Worm (Caenorhabditis elegans) whole organism, L3 larva: Measurements from ENCODE around the gene nhr-228.

Experiments used
- R02D3.7 ChIP-seq: fragments of 150-350 bp; optimal IDR thresholded peaks from 2 replicates; lab custom pipeline; 2014; ENCODE audit warnings: missing biosample characterization, missing genetic modification characterization
- aly-2 ChIP-seq: fragments of 150-350 bp; optimal IDR thresholded peaks from 2 replicates; lab custom pipeline; 2014; ENCODE audit warnings: missing biosample characterization, missing genetic modification characterization
- ceh-28 ChIP-seq: fragments of 150-350 bp; optimal IDR thresholded peaks from 2 replicates; lab custom pipeline; 2014; ENCODE audit warnings: missing biosample characterization, missing genetic modification reagents, missing genetic modification characterization
- ceh-82 ChIP-seq: fragments of 150-350 bp; optimal IDR thresholded peaks from 2 replicates; lab custom pipeline; 2014; ENCODE audit warnings: missing biosample characterization, missing genetic modification characterization
- ceh-9 ChIP-seq: sonication (generic microtip); optimal IDR thresholded peaks from 2 replicates; lab custom pipeline; 2018; ENCODE audit warnings: missing biosample characterization, missing genetic modification characterization
- egl-27 ChIP-seq: sonication (generic microtip); optimal IDR thresholded peaks from 4 replicates; lab custom pipeline; 2017; ENCODE audit warnings: missing biosample characterization, missing genetic modification reagents, missing genetic modification characterization
- egl-5 ChIP-seq: fragments of 150-350 bp; optimal IDR thresholded peaks from 2 replicates; lab custom pipeline; 2017; ENCODE audit warnings: missing biosample characterization, missing genetic modification reagents, missing genetic modification characterization, inconsistent platforms
- elt-1 ChIP-seq: fragments of 150-350 bp; optimal IDR thresholded peaks from 2 replicates; lab custom pipeline; 2014; ENCODE audit warnings: missing biosample characterization, missing genetic modification characterization
- elt-2 ChIP-seq: sonication (generic microtip); optimal IDR thresholded peaks from 2 replicates; lab custom pipeline; 2016; ENCODE audit warnings: missing genetic modification reagents, mild to moderate bottlenecking, missing genetic modification characterization, missing compliant biosample characterization
- elt-3 ChIP-seq, 3 experiments: fragments of 150-350 bp in 1 of 3; sonication (generic microtip) in 2 of 3; optimal IDR thresholded peaks; 2 replicates in 2 of 3; 4 replicates in 1 of 3; lab custom pipeline; 2014 to 2017; ENCODE audit warnings: missing biosample characterization in 3 of 3, missing genetic modification characterization in 3 of 3
- eor-1 ChIP-seq, 2 experiments: fragments of 150-350 bp; optimal IDR thresholded peaks; 2 replicates each; lab custom pipeline; 2014 to 2018; ENCODE audit warnings: missing biosample characterization in 2 of 2, missing genetic modification characterization in 2 of 2
- fkh-10 ChIP-seq: sonication (generic microtip); optimal IDR thresholded peaks from 2 replicates; lab custom pipeline; 2017; ENCODE audit warnings: missing biosample characterization, missing genetic modification reagents, missing genetic modification characterization
- fos-1 ChIP-seq: fragments of 150-350 bp; optimal IDR thresholded peaks from 2 replicates; lab custom pipeline; 2014; ENCODE audit warnings: missing biosample characterization, missing genetic modification characterization
- hmg-11 ChIP-seq: sonication (generic microtip); optimal IDR thresholded peaks from 2 replicates; lab custom pipeline; 2016; ENCODE audit warnings: missing genetic modification characterization, missing compliant biosample characterization
- jun-1 ChIP-seq: fragments of 150-350 bp; optimal IDR thresholded peaks from 2 replicates; lab custom pipeline; 2014; ENCODE audit warnings: missing biosample characterization, missing genetic modification reagents, missing genetic modification characterization
- lin-15B ChIP-seq: fragments of 150-350 bp; optimal IDR thresholded peaks from 2 replicates; lab custom pipeline; 2014; ENCODE audit warnings: missing biosample characterization, missing genetic modification characterization
- lin-39 ChIP-seq: fragments of 150-350 bp; optimal IDR thresholded peaks from 2 replicates; lab custom pipeline; 2018; ENCODE audit warnings: missing biosample characterization, missing genetic modification reagents, missing genetic modification characterization
- lsy-12 ChIP-seq: sonication (generic microtip); optimal IDR thresholded peaks from 2 replicates; lab custom pipeline; 2016; ENCODE audit warnings: mild to moderate bottlenecking, missing genetic modification characterization, missing compliant biosample characterization
- nfya-1 ChIP-seq: sonication (generic microtip); optimal IDR thresholded peaks from 2 replicates; lab custom pipeline; 2017; ENCODE audit warnings: missing genetic modification characterization, mild to moderate bottlenecking, missing compliant biosample characterization, antibody characterized with exemption, moderate library complexity; ENCODE audit not compliant: insufficient read depth
- nhr-11 ChIP-seq: fragments of 150-350 bp; optimal IDR thresholded peaks from 2 replicates; lab custom pipeline; 2014; ENCODE audit warnings: missing biosample characterization, missing genetic modification characterization
- nhr-12 ChIP-seq: fragments of 150-350 bp; optimal IDR thresholded peaks from 2 replicates; lab custom pipeline; 2014; ENCODE audit warnings: missing biosample characterization, missing genetic modification characterization
- nhr-23 ChIP-seq: fragments of 150-350 bp; optimal IDR thresholded peaks from 2 replicates; lab custom pipeline; 2014; ENCODE audit warnings: missing biosample characterization, missing genetic modification reagents, missing genetic modification characterization
- nhr-237 ChIP-seq: fragments of 150-350 bp; optimal IDR thresholded peaks from 2 replicates; lab custom pipeline; 2014; ENCODE audit warnings: missing biosample characterization, missing genetic modification characterization
- nhr-25 ChIP-seq: sonication (generic microtip); optimal IDR thresholded peaks from 2 replicates; lab custom pipeline; 2017; ENCODE audit warnings: missing biosample characterization, missing genetic modification characterization
- nhr-28 ChIP-seq: fragments of 150-350 bp; optimal IDR thresholded peaks from 2 replicates; lab custom pipeline; 2014; ENCODE audit warnings: missing biosample characterization, missing genetic modification characterization
- nhr-43 ChIP-seq: sonication (generic microtip); optimal IDR thresholded peaks from 2 replicates; lab custom pipeline; 2016; ENCODE audit warnings: mild to moderate bottlenecking, missing genetic modification characterization, missing compliant biosample characterization; ENCODE audit not compliant: poor library complexity, severe bottlenecking
- nhr-67 ChIP-seq: fragments of 150-350 bp; optimal IDR thresholded peaks from 2 replicates; lab custom pipeline; 2014; ENCODE audit warnings: missing biosample characterization, missing genetic modification characterization
- nhr-76 ChIP-seq: fragments of 150-350 bp; sonication (generic microtip); optimal IDR thresholded peaks from 5 replicates; lab custom pipeline; 2014; ENCODE audit warnings: missing biosample characterization, missing genetic modification characterization
- nhr-77 ChIP-seq: fragments of 150-350 bp; optimal IDR thresholded peaks from 2 replicates; lab custom pipeline; 2014; ENCODE audit warnings: missing biosample characterization, missing genetic modification characterization
- pha-4 ChIP-seq: fragments of 150-350 bp; optimal IDR thresholded peaks from 2 replicates; lab custom pipeline; 2014; ENCODE audit warnings: missing biosample characterization, missing genetic modification reagents, missing genetic modification characterization
- pqm-1 ChIP-seq: fragments of 150-350 bp; optimal IDR thresholded peaks from 2 replicates; lab custom pipeline; 2017; ENCODE audit warnings: missing biosample characterization, missing genetic modification characterization, inconsistent platforms
- skn-1 ChIP-seq: fragments of 150-350 bp; optimal IDR thresholded peaks from 2 replicates; lab custom pipeline; 2014; ENCODE audit warnings: missing biosample characterization, missing genetic modification characterization
- snpc-4 ChIP-seq: fragments of 150-350 bp; optimal IDR thresholded peaks from 2 replicates; lab custom pipeline; 2014; ENCODE audit warnings: missing biosample characterization, missing genetic modification characterization
- tbx-2 ChIP-seq: sonication (generic microtip); optimal IDR thresholded peaks from 2 replicates; lab custom pipeline; 2016; ENCODE audit warnings: mild to moderate bottlenecking, missing genetic modification characterization, missing compliant biosample characterization
- unc-39 ChIP-seq: sonication (generic microtip); optimal IDR thresholded peaks from 4 replicates; lab custom pipeline; 2017; ENCODE audit warnings: missing biosample characterization, missing genetic modification characterization
- zag-1 ChIP-seq: fragments of 150-350 bp; optimal IDR thresholded peaks from 2 replicates; lab custom pipeline; 2014; ENCODE audit warnings: missing biosample characterization, missing genetic modification characterization
- ztf-11 ChIP-seq: fragments of 150-350 bp; optimal IDR thresholded peaks from 2 replicates; lab custom pipeline; 2014; ENCODE audit warnings: missing biosample characterization, missing genetic modification characterization
- ztf-4 ChIP-seq: fragments of 150-350 bp; optimal IDR thresholded peaks from 2 replicates; lab custom pipeline; 2014; ENCODE audit warnings: missing biosample characterization, missing genetic modification characterization

The nhr-228 gene

ce11 chrV:2249310-2249709 is 32.2 kb upstream of the nhr-228 start, which contains the start of gene cyp-33C6:
Gene cyp-33C6 (minus strand): TSS chrV:2249410.
- TF ChIP-seq eor-1 (tag; optimal IDR thresholded peaks at IDR 0.05; lab: Kevin White, UChicago): no peak
- TF ChIP-seq nhr-23 (tag; lab: Kevin White, UChicago): no peak
- TF ChIP-seq fos-1: no peak
- TF ChIP-seq unc-39: no peak
- no peak for TF ChIP-seq snpc-4 (tag; lab: Kevin White, UChicago)
- no peak for TF ChIP-seq nhr-11 (tag; lab: Kevin White, UChicago)
- no peak for TF ChIP-seq nhr-28 (tag; lab: Kevin White, UChicago)
- TF ChIP-seq nhr-76 (tag; lab: Kevin White, UChicago): no peak

- TF ChIP-seq jun-1 (tag; lab: Kevin White, UChicago) (peak; percentile 71), zag-1 (tag; lab: Kevin White, UChicago) (no peak), ceh-9 (tag; lab: Kevin White, UChicago) (no peak), hmg-11 (no peak), ceh-28 (tag; lab: Kevin White, UChicago) (peak; percentile 15), unc-39 (no peak), lin-15B (tag; lab: Kevin White, UChicago) (no peak), pha-4 (peak; percentile 72), elt-2 (tag; lab: Kevin White, UChicago) (peak; percentile 78), aly-2 (tag; lab: Kevin White, UChicago) (no peak), skn-1 (tag; lab: Kevin White, UChicago) (no peak), elt-1 (no peak), nhr-12 (tag; lab: Kevin White, UChicago) (no peak), nhr-76 (tag; lab: Kevin White, UChicago) (no peak), fos-1 (no peak), nhr-43 (tag; lab: Kevin White, UChicago) (no peak), nhr-25 (tag; lab: Kevin White, UChicago) (no peak), pqm-1 (tag; lab: Kevin White, UChicago) (peak; percentile 68), lin-39 (tag; lab: Kevin White, UChicago) (no peak), nhr-23 (tag; lab: Kevin White, UChicago) (peak; percentile 19), nfya-1 (peak; percentile 20), ztf-4 (tag; lab: Kevin White, UChicago) (no peak), nhr-67 (tag; lab: Kevin White, UChicago) (no peak), egl-5 (tag; lab: Kevin White, UChicago) (no peak), lsy-12 (tag; lab: Kevin White, UChicago) (no peak), snpc-4 (tag; lab: Kevin White, UChicago) (no peak), egl-27 (tag; lab: Kevin White, UChicago) (no peak), tbx-2 (no peak), elt-3 (tag; optimal IDR thresholded peaks at IDR 0.05; lab: Kevin White, UChicago) (no peak), ceh-82 (tag; lab: Kevin White, UChicago) (no peak)
Measured at ce11 chrV:2250126-2250590, 31.4 kb upstream of the nhr-228 start, which contains the start of gene cyp-33C7. Gene cyp-33C7 (plus strand): TSS chrV:2250540.

ce11 chrV:2251774-2252173 is 29.8 kb upstream of the nhr-228 start:
- TF ChIP-seq ztf-4 (tag; lab: Kevin White, UChicago): no peak
- no peak for TF ChIP-seq nfya-1
- TF ChIP-seq nhr-12 (tag; lab: Kevin White, UChicago): no peak
- peak; percentile 55 for TF ChIP-seq elt-2 (tag; lab: Kevin White, UChicago)
- peak; percentile 13 for TF ChIP-seq pqm-1 (tag; lab: Kevin White, UChicago)

- TF ChIP-seq R02D3.7 (tag; lab: Kevin White, UChicago) (no peak), fkh-10 (no peak), ztf-4 (tag; lab: Kevin White, UChicago) (no peak), nhr-77 (tag; lab: Kevin White, UChicago) (no peak), egl-27 (tag; lab: Kevin White, UChicago) (no peak), lin-15B (tag; lab: Kevin White, UChicago) (no peak), nhr-237 (tag; lab: Kevin White, UChicago) (no peak), nhr-76 (tag; lab: Kevin White, UChicago) (no peak), lsy-12 (tag; lab: Kevin White, UChicago) (no peak), ceh-82 (tag; lab: Kevin White, UChicago) (no peak), ztf-11 (tag; lab: Kevin White, UChicago) (no peak), aly-2 (tag; lab: Kevin White, UChicago) (no peak), nhr-11 (tag; lab: Kevin White, UChicago) (no peak), pqm-1 (tag; lab: Kevin White, UChicago) (no peak)
Measured at ce11 chrV:2254553-2255124, 26.9 kb upstream of the nhr-228 start, which contains the start of gene str-253. Gene str-253 (minus strand): TSS chrV:2254603.
